Worm (Caenorhabditis elegans) whole organism, L2 larva: ENCODE data around the gene M60.4.

Experiments used
- alr-1 ChIP-seq: fragments of 150-350 bp; optimal IDR thresholded peaks from 2 replicates; lab custom pipeline; 2014; ENCODE audit warnings: missing biosample characterization, missing genetic modification characterization
- blmp-1 ChIP-seq: sonication (generic microtip); optimal IDR thresholded peaks from 2 replicates; lab custom pipeline; 2017; ENCODE audit warnings: missing genetic modification characterization, mild to moderate bottlenecking, missing compliant biosample characterization, antibody characterized with exemption, moderate library complexity; ENCODE audit not compliant: insufficient read depth
- egl-27 ChIP-seq: sonication (generic microtip); optimal IDR thresholded peaks from 3 replicates; lab custom pipeline; 2017; ENCODE audit warnings: missing biosample characterization, missing genetic modification reagents, missing genetic modification characterization
- mbf-1 ChIP-seq: sonication (generic microtip); optimal IDR thresholded peaks from 2 replicates; lab custom pipeline; 2017; ENCODE audit warnings: missing biosample characterization, missing genetic modification characterization
- mdl-1 ChIP-seq, 2 experiments: fragments of 150-350 bp in 1 of 2; sonication (generic microtip) in 1 of 2; optimal IDR thresholded peaks; 2 replicates each; lab custom pipeline; 2017; ENCODE audit warnings: missing biosample characterization in 2 of 2, missing genetic modification characterization in 2 of 2
- nhr-11 ChIP-seq: fragments of 150-350 bp; optimal IDR thresholded peaks from 2 replicates; lab custom pipeline; 2014; ENCODE audit warnings: missing biosample characterization, missing genetic modification characterization
- nhr-77 ChIP-seq: fragments of 150-350 bp; optimal IDR thresholded peaks from 2 replicates; lab custom pipeline; 2014; ENCODE audit warnings: missing biosample characterization, missing genetic modification characterization
- sem-4 ChIP-seq: fragments of 150-350 bp; optimal IDR thresholded peaks from 2 replicates; lab custom pipeline; 2014; ENCODE audit warnings: missing biosample characterization, missing genetic modification reagents, missing genetic modification characterization
- unc-39 ChIP-seq: fragments of 150-350 bp; optimal IDR thresholded peaks from 2 replicates; lab custom pipeline; 2014; ENCODE audit warnings: missing biosample characterization, missing genetic modification characterization

DNA sequence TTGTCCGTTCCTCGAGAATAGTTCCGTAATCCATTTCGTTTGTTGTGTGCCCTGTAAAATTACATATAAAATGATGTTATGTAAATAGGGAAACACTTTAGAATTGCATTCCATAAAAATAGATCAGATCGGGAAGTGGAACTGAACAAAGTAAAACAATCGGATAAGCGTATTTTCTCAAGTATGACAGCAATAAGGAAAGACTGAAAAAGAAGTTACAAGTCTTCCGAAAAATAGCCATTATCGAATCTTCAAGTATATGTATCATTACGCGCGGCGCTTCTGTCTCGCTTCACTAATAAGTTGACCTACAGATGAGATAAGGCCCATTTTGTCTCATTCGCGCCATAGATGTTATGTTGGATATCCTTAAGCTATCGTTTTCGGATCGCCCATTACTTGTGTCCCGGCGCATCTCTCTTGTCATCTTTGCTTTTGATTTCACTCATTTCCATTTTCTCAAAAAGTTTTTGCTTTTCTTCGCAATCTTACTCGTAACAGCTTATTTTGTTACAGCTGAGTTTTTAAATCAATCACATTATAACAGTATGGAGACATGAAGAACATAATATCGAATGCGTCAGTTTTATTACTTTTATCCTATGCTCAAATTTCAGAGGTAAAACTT lies 49.2 kb upstream of the M60.4 start, which contains the start of the genes fis-2 and F13B9.2:
- TF ChIP-seq alr-1 (tag; lab: Kevin White, UChicago) (no peak), egl-27 (tag; lab: Kevin White, UChicago) (no peak), blmp-1 (no peak), mbf-1 (tag; lab: Kevin White, UChicago) (no peak), nhr-11 (tag; lab: Kevin White, UChicago) (no peak), sem-4 (tag; lab: Kevin White, UChicago) (no peak), unc-39 (no peak), mdl-1 (tag; optimal IDR thresholded peaks at IDR 0.05; lab: Kevin White, UChicago) (no peak), nhr-77 (no peak)
